Worm (Caenorhabditis elegans) whole organism, early embryonic: ENCODE results near the gene rbd-1.

Source experiments
- B0310.2 ChIP-seq: sonication (generic microtip); optimal IDR thresholded peaks from 2 replicates; lab custom pipeline; 2016; ENCODE audit warnings: mild to moderate bottlenecking, missing genetic modification characterization, missing compliant biosample characterization
- F13C5.2 ChIP-seq: sonication (generic microtip); optimal IDR thresholded peaks from 2 replicates; lab custom pipeline; 2017; ENCODE audit warnings: mild to moderate bottlenecking, missing genetic modification characterization, inconsistent platforms, missing compliant biosample characterization
- ama-1 ChIP-seq: fragments of 150-350 bp; optimal IDR thresholded peaks from 2 replicates; lab custom pipeline; 2014
- ceh-13 ChIP-seq: fragments of 200-800 bp; sonication (Bioruptor generic); optimal IDR thresholded peaks from 2 replicates; lab custom pipeline; 2018; ENCODE audit warnings: mild to moderate bottlenecking, missing genetic modification characterization, missing compliant biosample characterization
- flt-1 ChIP-seq: fragments of 200-800 bp; sonication (Bioruptor generic); IDR thresholded peaks from 2 replicates; pipeline ENCODE4 v1.3.6; 2022; ENCODE audit warnings: missing genetic modification characterization, missing compliant biosample characterization
- hmbx-1 ChIP-seq: sonication (generic microtip); optimal IDR thresholded peaks from 2 replicates; lab custom pipeline; 2016; ENCODE audit warnings: mild to moderate bottlenecking, missing genetic modification characterization, missing compliant biosample characterization
- hnd-1 ChIP-seq: sonication (generic microtip); optimal IDR thresholded peaks from 2 replicates; lab custom pipeline; 2016; ENCODE audit warnings: missing genetic modification characterization, missing compliant biosample characterization
- tbx-11 ChIP-seq: fragments of 200-800 bp; sonication (Bioruptor generic); IDR thresholded peaks from 2 replicates; pipeline ENCODE4 v1.3.6; 2022; ENCODE audit warnings: missing genetic modification characterization, missing compliant biosample characterization

DNA sequence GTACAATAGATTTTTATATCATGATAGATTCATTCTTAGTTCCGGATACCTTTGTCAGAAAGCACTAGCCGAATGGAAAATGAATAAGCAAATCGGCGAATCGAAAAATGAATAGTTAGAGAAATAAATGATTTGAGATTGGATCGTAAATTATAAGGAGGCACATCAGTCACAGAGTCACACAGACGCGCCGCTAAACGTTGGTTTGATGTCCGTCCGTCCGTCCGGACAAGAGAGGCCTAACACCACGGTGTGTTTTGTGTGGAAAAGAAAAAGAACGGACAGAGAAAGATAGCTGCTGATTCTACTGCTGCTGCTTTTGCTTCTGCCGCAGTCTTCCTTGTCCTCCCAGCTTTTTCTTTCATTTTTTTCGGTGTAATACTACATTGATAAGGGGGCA is 23.8 kb upstream of the rbd-1 start:
- TF ChIP-seq flt-1 (GFP tag; lab: Robert Waterston, UW): no peak
- no peak for TF ChIP-seq tbx-11 (GFP tag; lab: Robert Waterston, UW)
- TF ChIP-seq F13C5.2 (tag; lab: Kevin White, UChicago): no peak
- no peak for TF ChIP-seq ama-1 (lab: Kevin White, UChicago)
- TF ChIP-seq ceh-13 (GFP tag; lab: Kevin White, UChicago): no peak
- no peak for TF ChIP-seq B0310.2 (tag; lab: Kevin White, UChicago)
- TF ChIP-seq hnd-1 (tag; lab: Kevin White, UChicago): no peak
- TF ChIP-seq hmbx-1: no peak
